Worm (Caenorhabditis elegans): ENCODE results near the gene klf-1.

klf-1 gene

DNA sequence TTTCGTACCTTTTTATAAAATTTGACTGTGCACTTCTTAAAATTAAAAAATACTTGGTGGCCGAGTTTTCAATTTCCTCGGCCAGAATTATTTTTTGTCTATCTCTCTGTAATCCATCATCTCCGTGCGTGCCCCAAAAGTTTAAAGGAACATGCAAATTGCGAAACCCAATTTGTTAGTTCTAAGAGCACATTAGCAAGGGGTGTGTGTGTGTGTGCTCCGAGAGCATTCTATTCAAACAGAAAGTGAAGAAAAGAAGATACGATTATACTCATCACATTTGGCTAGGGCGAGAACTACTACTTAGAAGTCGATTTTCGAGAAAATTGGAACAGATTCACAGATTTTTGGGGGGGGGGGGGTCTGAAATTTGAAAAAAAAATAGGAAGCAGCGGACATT, 39.4 kb downstream of the klf-1 start:
- no peak for TF ChIP-seq tra-4 (tag; optimal IDR thresholded peaks at IDR 0.05)
- no peak for TF ChIP-seq tbx-11 (GFP tag; IDR thresholded peaks at IDR 0.05)
- no peak for TF ChIP-seq sea-1 (GFP tag; conservative IDR thresholded peaks at IDR 0.05)
- TF ChIP-seq B0310.2 (tag; optimal IDR thresholded peaks at IDR 0.05) = no peak
- TF ChIP-seq hmbx-1 (tag; optimal IDR thresholded peaks at IDR 0.05) = no peak
- no peak for TF ChIP-seq ceh-36 (tag; optimal IDR thresholded peaks at IDR 0.05)
- TF ChIP-seq aly-1 (tag; optimal IDR thresholded peaks at IDR 0.05) = no peak
- no peak for TF ChIP-seq ama-1 (optimal IDR thresholded peaks at IDR 0.05)
- no peak for TF ChIP-seq flt-1 (GFP tag; IDR thresholded peaks at IDR 0.05)
- no peak for TF ChIP-seq ets-7 (tag; optimal IDR thresholded peaks at IDR 0.05)
- TF ChIP-seq F13C5.2 (tag; optimal IDR thresholded peaks at IDR 0.05) = no peak
- TF ChIP-seq hmg-4 (GFP tag; optimal IDR thresholded peaks at IDR 0.05) = no peak
- no peak for TF ChIP-seq scrt-1 (GFP tag; IDR thresholded peaks at IDR 0.05)
- no peak for TF ChIP-seq hnd-1 (tag; optimal IDR thresholded peaks at IDR 0.05)
- TF ChIP-seq pes-1 (GFP tag; IDR thresholded peaks at IDR 0.05) = no peak

- TF ChIP-seq scrt-1 (GFP tag; IDR thresholded peaks at IDR 0.05) (no peak), sea-1 (GFP tag; conservative IDR thresholded peaks at IDR 0.05) (no peak), ama-1 (optimal IDR thresholded peaks at IDR 0.05) (no peak), hmg-4 (GFP tag; optimal IDR thresholded peaks at IDR 0.05) (no peak), ceh-36 (tag; optimal IDR thresholded peaks at IDR 0.05) (no peak), tbx-11 (GFP tag; IDR thresholded peaks at IDR 0.05) (no peak), tbx-37 (GFP tag; conservative IDR thresholded peaks at IDR 0.05) (no peak), aly-1 (tag; optimal IDR thresholded peaks at IDR 0.05) (no peak), pes-1 (GFP tag; IDR thresholded peaks at IDR 0.05) (no peak), flt-1 (GFP tag; IDR thresholded peaks at IDR 0.05) (no peak), ceh-13 (GFP tag; optimal IDR thresholded peaks at IDR 0.05) (no peak), F13C5.2 (tag; optimal IDR thresholded peaks at IDR 0.05) (no peak), ets-7 (tag; optimal IDR thresholded peaks at IDR 0.05) (no peak), hnd-1 (tag; optimal IDR thresholded peaks at IDR 0.05) (no peak), B0310.2 (tag; optimal IDR thresholded peaks at IDR 0.05) (no peak), tra-4 (tag; optimal IDR thresholded peaks at IDR 0.05) (no peak), hmbx-1 (tag; optimal IDR thresholded peaks at IDR 0.05) (no peak)
Observed at ce11 chrIII:2918655-2919054, 44.0 kb downstream of the klf-1 start.

DNA sequence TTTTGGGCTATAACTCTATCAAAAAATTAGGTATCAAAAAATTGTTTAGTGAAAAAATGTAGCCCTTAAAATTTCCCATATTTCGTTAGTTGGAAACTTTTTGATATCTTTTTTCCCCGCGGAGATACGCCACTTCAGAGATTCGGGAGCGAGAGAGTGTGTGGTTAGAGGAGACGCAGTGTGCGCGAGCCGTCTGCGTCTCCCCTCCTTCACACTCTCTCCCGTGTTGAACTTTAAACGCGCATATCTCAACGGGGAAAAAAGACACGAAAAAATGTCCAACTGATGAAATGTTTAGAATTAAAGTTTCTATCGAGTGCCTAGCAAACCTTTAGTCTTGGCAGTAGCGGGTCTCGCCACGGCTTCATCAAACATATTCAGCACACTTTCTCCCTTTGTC, 45.7 kb downstream of the klf-1 start:
- no peak for TF ChIP-seq F13C5.2 (tag; optimal IDR thresholded peaks at IDR 0.05)
- TF ChIP-seq ceh-36 (tag; optimal IDR thresholded peaks at IDR 0.05) = no peak
- TF ChIP-seq hmg-4 (GFP tag; optimal IDR thresholded peaks at IDR 0.05) = no peak

DNA sequence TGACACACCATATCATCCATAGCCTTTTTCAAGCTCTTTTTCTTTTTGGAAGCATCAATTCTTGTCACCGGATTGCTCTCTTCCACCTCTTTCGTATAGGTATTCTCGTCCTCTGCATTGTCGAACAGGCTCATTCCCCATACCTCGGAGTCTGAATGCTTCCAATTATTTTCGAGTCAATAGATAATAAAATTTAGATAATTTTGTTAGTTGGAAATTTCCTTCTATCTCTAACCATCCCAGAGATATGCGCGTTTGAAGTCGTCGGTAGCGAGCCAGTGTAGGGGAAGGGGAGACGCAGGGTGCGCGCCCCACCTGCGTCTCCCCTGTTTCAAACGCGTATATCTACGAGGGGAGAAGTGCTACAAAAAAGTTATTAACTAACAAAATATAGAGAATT, 46.2 kb downstream of the klf-1 start:
- TF ChIP-seq ama-1 (optimal IDR thresholded peaks at IDR 0.05) (no peak), hmg-4 (GFP tag; optimal IDR thresholded peaks at IDR 0.05) (no peak), tbx-11 (GFP tag; IDR thresholded peaks at IDR 0.05) (no peak), B0310.2 (tag; optimal IDR thresholded peaks at IDR 0.05) (no peak), hnd-1 (tag; optimal IDR thresholded peaks at IDR 0.05) (no peak), F13C5.2 (tag; optimal IDR thresholded peaks at IDR 0.05) (no peak), pes-1 (GFP tag; IDR thresholded peaks at IDR 0.05) (no peak), ceh-36 (tag; optimal IDR thresholded peaks at IDR 0.05) (no peak), aly-1 (tag; optimal IDR thresholded peaks at IDR 0.05) (no peak), flt-1 (GFP tag; IDR thresholded peaks at IDR 0.05) (no peak), scrt-1 (GFP tag; IDR thresholded peaks at IDR 0.05) (no peak), tbx-37 (GFP tag; conservative IDR thresholded peaks at IDR 0.05) (no peak), ets-7 (tag; optimal IDR thresholded peaks at IDR 0.05) (no peak), hmbx-1 (tag; optimal IDR thresholded peaks at IDR 0.05) (no peak), sea-1 (GFP tag; conservative IDR thresholded peaks at IDR 0.05) (no peak), tra-4 (tag; optimal IDR thresholded peaks at IDR 0.05) (no peak), ceh-13 (GFP tag; optimal IDR thresholded peaks at IDR 0.05) (no peak)

DNA sequence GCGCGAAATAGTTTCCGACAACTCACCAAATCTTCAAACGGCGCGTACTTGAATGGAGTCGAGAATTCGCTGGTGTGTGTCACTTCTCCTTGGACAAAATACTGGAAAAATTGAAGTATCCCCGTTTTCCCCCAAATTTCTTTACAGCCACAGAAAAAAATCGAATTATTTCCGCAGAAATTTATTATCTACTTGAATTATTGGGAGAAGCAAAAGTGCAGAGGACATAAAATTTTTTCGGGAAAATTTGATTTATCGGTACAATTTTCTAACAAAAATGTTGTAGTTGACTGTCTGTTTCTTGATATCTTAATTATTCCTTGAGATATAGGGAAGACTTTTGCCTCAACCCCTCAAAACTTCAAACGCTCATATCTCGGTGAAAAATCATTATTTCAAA, 48.4 kb downstream of the klf-1 start, which contains the start of gene R10F2.4:
TSS of gene R10F2.4 (minus strand) at position 101 of the 400 bp plus-strand sequence.
- TF ChIP-seq tra-4 (tag; optimal IDR thresholded peaks at IDR 0.05) (no peak), aly-1 (tag; optimal IDR thresholded peaks at IDR 0.05) (no peak)

DNA sequence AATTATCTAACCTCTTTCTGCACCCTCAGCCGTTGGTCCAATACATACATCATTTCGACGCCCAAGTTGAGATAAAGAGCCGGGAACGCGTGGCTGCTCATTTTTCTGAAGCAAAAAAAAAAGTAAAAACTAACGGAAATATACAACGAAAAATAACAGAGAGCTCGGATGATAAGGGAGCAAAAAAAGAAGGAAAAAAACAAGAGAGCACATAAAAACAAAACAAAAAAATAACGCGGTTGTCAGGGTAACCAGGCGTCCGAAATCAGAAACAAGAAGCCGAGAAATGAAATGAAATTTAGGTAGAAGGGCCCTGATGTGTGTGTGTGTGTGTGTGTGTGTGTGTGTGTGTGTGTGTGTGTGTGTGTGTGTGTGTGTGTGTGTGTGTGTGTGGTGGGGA, 50.0 kb downstream of the klf-1 start, which contains the start of gene R10F2.5:
TSS of gene R10F2.5 (minus strand) at position 101 of the 400 bp plus-strand sequence.
- TF ChIP-seq hnd-1 (tag; optimal IDR thresholded peaks at IDR 0.05) (no peak), scrt-1 (GFP tag; IDR thresholded peaks at IDR 0.05) (no peak), B0310.2 (tag; optimal IDR thresholded peaks at IDR 0.05) (no peak)
